Worm (Caenorhabditis elegans) whole organism, midembryonic: ENCODE data around the gene D1054.9.

Experiments
- T22C8.4 ChIP-seq: fragments of 200-800 bp; sonication (Bioruptor generic); IDR thresholded peaks from 2 replicates; pipeline ENCODE4 v1.3.6; 2022; ENCODE audit warnings: missing genetic modification characterization, missing compliant biosample characterization
- cog-1 ChIP-seq: sonication (generic microtip); optimal IDR thresholded peaks from 2 replicates; lab custom pipeline; 2016; ENCODE audit warnings: missing genetic modification characterization, missing compliant biosample characterization
- flt-1 ChIP-seq: fragments of 200-800 bp; sonication (Bioruptor generic); IDR thresholded peaks from 2 replicates; pipeline ENCODE4 v1.3.6; 2022; ENCODE audit warnings: missing genetic modification characterization, missing compliant biosample characterization
- klf-2 ChIP-seq: fragments of 200-800 bp; sonication (Bioruptor generic); conservative IDR thresholded peaks from 2 replicates; pipeline ENCODE4 v1.3.6; 2022; ENCODE audit warnings: missing genetic modification reagents, missing genetic modification characterization, missing compliant biosample characterization
- med-1 ChIP-seq: sonication (generic microtip); optimal IDR thresholded peaks from 2 replicates; lab custom pipeline; 2017; ENCODE audit warnings: missing genetic modification characterization, mild to moderate bottlenecking, missing compliant biosample characterization, antibody characterized with exemption, missing genetic modification reagents; ENCODE audit not compliant: insufficient read depth
- ref-1 ChIP-seq: fragments of 200-800 bp; sonication (Bioruptor generic); conservative IDR thresholded peaks from 2 replicates; pipeline ENCODE4 v1.3.6; 2022; ENCODE audit warnings: missing genetic modification reagents, missing genetic modification characterization, missing compliant biosample characterization
- tab-1 ChIP-seq: fragments of 200-800 bp; sonication (Bioruptor generic); IDR thresholded peaks from 2 replicates; pipeline ENCODE4 v1.3.6; 2022; ENCODE audit warnings: missing genetic modification characterization, missing compliant biosample characterization
- ztf-23 ChIP-seq: fragments of 200-800 bp; sonication (Bioruptor generic); IDR thresholded peaks from 2 replicates; pipeline ENCODE4 v1.3.6; 2022; ENCODE audit warnings: missing genetic modification reagents, missing genetic modification characterization, missing compliant biosample characterization
- ztf-29 ChIP-seq: fragments of 200-800 bp; sonication (Bioruptor generic); IDR thresholded peaks from 2 replicates; pipeline ENCODE4 v1.3.6; 2022; ENCODE audit warnings: missing genetic modification reagents, missing genetic modification characterization, missing compliant biosample characterization

D1054.9 gene

DNA sequence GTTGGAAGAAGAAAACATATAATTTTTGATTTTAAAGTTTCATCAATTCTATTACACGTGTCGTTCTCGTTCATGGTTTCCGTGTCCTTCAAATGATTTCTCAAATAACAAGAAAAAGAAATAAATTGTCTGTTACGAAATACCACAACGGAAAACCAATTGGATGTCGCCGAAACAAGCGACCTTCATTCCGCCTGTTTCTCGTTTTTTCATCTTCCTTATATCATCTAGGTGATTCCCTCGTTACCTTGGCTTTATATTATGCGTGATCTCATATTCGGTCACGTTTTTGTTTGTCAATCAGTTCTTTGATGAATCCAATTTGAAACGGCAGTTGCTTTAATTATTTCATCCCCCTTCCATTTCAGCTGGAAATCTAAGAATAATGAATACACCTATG is 33.7 kb downstream of the D1054.9 start:
- TF ChIP-seq med-1 (GFP tag; lab: Kevin White, UChicago) (no peak), ztf-29 (GFP tag; lab: Robert Waterston, UW) (no peak), flt-1 (GFP tag; lab: Robert Waterston, UW) (no peak), cog-1 (tag; lab: Kevin White, UChicago) (no peak), T22C8.4 (GFP tag; lab: Robert Waterston, UW) (no peak), tab-1 (GFP tag; lab: Robert Waterston, UW) (no peak), klf-2 (GFP tag; lab: Robert Waterston, UW) (no peak), ztf-23 (no peak), ref-1 (no peak)

DNA sequence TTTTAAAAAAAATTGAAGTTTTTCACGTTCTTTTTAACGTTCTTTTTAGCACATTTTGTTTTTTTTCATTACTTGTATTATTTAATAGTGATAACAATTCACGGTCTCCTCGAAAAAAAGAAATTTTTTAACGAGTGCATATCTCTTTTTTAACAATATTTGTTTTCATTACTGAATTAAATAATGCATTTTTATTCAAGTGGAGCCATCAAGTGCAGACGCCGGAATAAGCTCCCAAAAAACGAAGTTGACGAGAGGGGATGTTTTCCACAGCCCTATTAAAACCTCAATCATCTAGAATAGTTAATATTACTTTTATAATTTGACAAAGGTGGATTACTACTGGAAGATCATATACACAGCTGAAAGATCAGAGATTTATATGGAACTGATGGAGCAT is 34.2 kb downstream of the D1054.9 start, which contains the start of gene irld-6:
Gene irld-6 (minus strand): TSS at position 101 of the 400 bp plus-strand sequence.
- no peak for TF ChIP-seq med-1 (GFP tag; lab: Kevin White, UChicago)
- no peak for TF ChIP-seq flt-1 (GFP tag; lab: Robert Waterston, UW)
- TF ChIP-seq ztf-29 (GFP tag; lab: Robert Waterston, UW), result no peak
- TF ChIP-seq tab-1 (GFP tag; lab: Robert Waterston, UW), result no peak
- no peak for TF ChIP-seq cog-1 (tag; lab: Kevin White, UChicago)
- TF ChIP-seq klf-2 (GFP tag; lab: Robert Waterston, UW), result no peak
- no peak for TF ChIP-seq T22C8.4 (GFP tag; lab: Robert Waterston, UW)
- TF ChIP-seq ztf-23, result no peak
- TF ChIP-seq ref-1, result no peak

- TF ChIP-seq T22C8.4 (GFP tag; lab: Robert Waterston, UW), result no peak
- TF ChIP-seq ref-1, result no peak
- no peak for TF ChIP-seq med-1 (GFP tag; lab: Kevin White, UChicago)
- no peak for TF ChIP-seq cog-1 (tag; lab: Kevin White, UChicago)
- no peak for TF ChIP-seq ztf-23
- no peak for TF ChIP-seq ztf-29 (GFP tag; lab: Robert Waterston, UW)
- no peak for TF ChIP-seq klf-2 (GFP tag; lab: Robert Waterston, UW)
- TF ChIP-seq flt-1 (GFP tag; lab: Robert Waterston, UW), result no peak
- TF ChIP-seq tab-1 (GFP tag; lab: Robert Waterston, UW), result no peak
Observed at ce11 chrV:10754050-10754449, 36.8 kb downstream of the D1054.9 start, which contains the start of gene F28H7.7. TSS of gene F28H7.7 (minus strand) at chrV:10754150.

DNA sequence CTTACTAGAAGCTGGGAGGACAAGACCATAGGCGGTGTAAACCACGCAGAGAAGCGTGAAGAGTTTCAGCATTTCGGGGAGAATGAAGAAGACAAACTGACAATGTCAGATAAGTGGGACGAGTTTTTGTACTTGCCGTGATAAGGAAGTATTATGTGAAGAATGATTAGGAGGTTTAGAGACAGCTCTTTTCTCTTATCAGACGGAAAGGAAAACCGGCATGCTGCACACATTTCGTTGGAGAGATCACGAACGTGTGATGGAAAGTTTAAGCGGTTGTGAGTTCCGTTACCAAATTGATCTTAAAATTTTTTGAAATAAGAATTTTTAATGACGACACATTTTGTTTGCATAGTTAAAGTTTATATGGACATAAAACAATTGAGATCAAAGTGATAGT is 40.2 kb downstream of the D1054.9 start, which contains the start of gene F28H7.3:
Gene F28H7.3 (minus strand): TSS at position 159 of the 400 bp plus-strand sequence.
- TF ChIP-seq tab-1 (GFP tag; lab: Robert Waterston, UW) (no peak), flt-1 (GFP tag; lab: Robert Waterston, UW) (no peak), ztf-29 (GFP tag; lab: Robert Waterston, UW) (no peak), med-1 (GFP tag; lab: Kevin White, UChicago) (no peak), ztf-23 (no peak), T22C8.4 (GFP tag; lab: Robert Waterston, UW) (no peak), ref-1 (no peak), cog-1 (tag; lab: Kevin White, UChicago) (no peak), klf-2 (GFP tag; lab: Robert Waterston, UW) (no peak)

ce11 chrV:10747263-10747951 is 43.5 kb downstream of the D1054.9 start, which contains the start of the genes selt-1.2 and F28H7.2:
TSS of gene selt-1.2 (minus strand) at chrV:10747363.
TSS of gene F28H7.2 (plus strand) at chrV:10747901.
- TF ChIP-seq ztf-23 (no peak), ztf-29 (GFP tag; lab: Robert Waterston, UW) (no peak), ref-1 (no peak)

ce11 chrV:10745034-10745433 is 45.8 kb downstream of the D1054.9 start, which contains the start of gene srj-21:
TSS of gene srj-21 (plus strand) at chrV:10745334.
- no peak for TF ChIP-seq tab-1 (GFP tag; lab: Robert Waterston, UW)
- TF ChIP-seq flt-1 (GFP tag; lab: Robert Waterston, UW), result no peak
- no peak for TF ChIP-seq med-1 (GFP tag; lab: Kevin White, UChicago)
- TF ChIP-seq klf-2 (GFP tag; lab: Robert Waterston, UW), result no peak
- TF ChIP-seq ref-1, result no peak
- no peak for TF ChIP-seq cog-1 (tag; lab: Kevin White, UChicago)
- no peak for TF ChIP-seq ztf-29 (GFP tag; lab: Robert Waterston, UW)
- no peak for TF ChIP-seq T22C8.4 (GFP tag; lab: Robert Waterston, UW)
- TF ChIP-seq ztf-23, result no peak

DNA sequence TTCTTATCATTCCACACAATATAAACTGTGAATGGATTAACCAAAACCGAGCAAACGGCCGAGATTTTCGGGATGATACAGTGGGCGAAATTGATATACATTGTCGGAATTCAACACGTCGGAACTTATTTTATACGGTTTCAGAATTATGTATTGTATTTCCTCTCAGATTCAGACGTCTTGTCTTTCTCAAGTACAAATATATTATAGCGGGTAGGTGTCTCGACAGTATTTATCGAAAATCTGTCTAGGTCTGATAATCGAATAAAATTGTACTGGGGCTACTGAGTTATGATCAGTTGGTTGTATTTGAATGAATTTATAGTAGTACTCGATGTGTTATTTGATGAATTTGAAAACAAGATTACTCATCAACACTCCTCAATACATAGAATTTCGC is 47.2 kb downstream of the D1054.9 start, which contains the start of gene srj-22:
Gene srj-22 (minus strand): TSS at position 101 of the 400 bp plus-strand sequence.
- TF ChIP-seq T22C8.4 (GFP tag; lab: Robert Waterston, UW) (no peak), ztf-29 (GFP tag; lab: Robert Waterston, UW) (no peak), cog-1 (tag; lab: Kevin White, UChicago) (no peak), ztf-23 (no peak), tab-1 (GFP tag; lab: Robert Waterston, UW) (no peak), med-1 (GFP tag; lab: Kevin White, UChicago) (no peak), ref-1 (no peak), klf-2 (GFP tag; lab: Robert Waterston, UW) (no peak)

DNA sequence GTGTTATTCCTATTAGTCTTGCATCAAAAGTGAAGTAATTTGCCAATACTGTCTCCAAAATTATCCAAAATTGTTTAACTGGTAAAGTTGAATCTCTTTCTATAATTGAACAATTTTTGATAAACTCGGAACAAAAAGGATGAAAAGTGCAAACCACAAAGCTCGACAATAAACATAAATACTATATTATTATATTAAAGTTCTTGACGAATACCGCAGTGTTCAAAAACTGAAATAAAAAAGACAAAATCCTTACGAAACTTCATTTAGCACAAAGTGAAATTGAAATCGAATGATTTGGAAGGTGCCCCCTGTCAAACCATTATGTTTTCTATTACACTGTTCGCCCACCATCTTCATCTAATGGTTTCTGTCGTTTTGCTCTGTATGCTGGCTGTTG is 49.5 kb downstream of the D1054.9 start, which contains the start of gene ZC302.3:
Gene ZC302.3 (minus strand): TSS at position 101 of the 400 bp plus-strand sequence.
- TF ChIP-seq ztf-29 (GFP tag; lab: Robert Waterston, UW), result no peak
- no peak for TF ChIP-seq T22C8.4 (GFP tag; lab: Robert Waterston, UW)
- no peak for TF ChIP-seq cog-1 (tag; lab: Kevin White, UChicago)
- TF ChIP-seq flt-1 (GFP tag; lab: Robert Waterston, UW), result no peak
- TF ChIP-seq tab-1 (GFP tag; lab: Robert Waterston, UW), result no peak
- no peak for TF ChIP-seq med-1 (GFP tag; lab: Kevin White, UChicago)
- TF ChIP-seq ref-1, result no peak
- no peak for TF ChIP-seq klf-2 (GFP tag; lab: Robert Waterston, UW)
- TF ChIP-seq ztf-23, result no peak

DNA sequence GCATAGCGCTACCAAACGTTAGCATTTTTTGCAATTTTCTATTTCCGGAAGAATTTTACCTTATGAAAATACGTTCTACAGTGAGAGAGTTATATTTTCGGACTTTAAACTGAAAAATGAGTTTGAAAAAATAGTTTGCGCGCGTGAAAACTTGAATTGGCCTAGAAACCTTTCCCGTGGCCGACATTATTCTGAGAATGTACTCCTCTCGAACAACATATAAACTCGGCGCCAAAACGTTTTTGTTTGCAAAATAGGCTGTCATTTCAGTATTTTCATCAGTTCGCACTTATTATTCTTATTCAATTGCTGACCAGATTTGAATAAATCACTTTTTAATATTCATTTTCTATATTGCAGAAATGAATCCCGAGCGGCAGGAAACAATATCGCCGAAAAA is 54.1 kb downstream of the D1054.9 start, which contains the start of the genes mre-11 and wdr-5.3:
Gene mre-11 (minus strand): TSS at position 113 of the 400 bp plus-strand sequence.
Gene wdr-5.3 (plus strand): TSS at position 361 of the 400 bp plus-strand sequence.
- no peak for TF ChIP-seq cog-1 (tag; lab: Kevin White, UChicago)
- no peak for TF ChIP-seq klf-2 (GFP tag; lab: Robert Waterston, UW)
- no peak for TF ChIP-seq ztf-23
- TF ChIP-seq T22C8.4 (GFP tag; lab: Robert Waterston, UW), result no peak
- TF ChIP-seq ztf-29 (GFP tag; lab: Robert Waterston, UW), result no peak
- no peak for TF ChIP-seq flt-1 (GFP tag; lab: Robert Waterston, UW)
- no peak for TF ChIP-seq med-1 (GFP tag; lab: Kevin White, UChicago)
- no peak for TF ChIP-seq ref-1
